In the genomic region with DNA sequence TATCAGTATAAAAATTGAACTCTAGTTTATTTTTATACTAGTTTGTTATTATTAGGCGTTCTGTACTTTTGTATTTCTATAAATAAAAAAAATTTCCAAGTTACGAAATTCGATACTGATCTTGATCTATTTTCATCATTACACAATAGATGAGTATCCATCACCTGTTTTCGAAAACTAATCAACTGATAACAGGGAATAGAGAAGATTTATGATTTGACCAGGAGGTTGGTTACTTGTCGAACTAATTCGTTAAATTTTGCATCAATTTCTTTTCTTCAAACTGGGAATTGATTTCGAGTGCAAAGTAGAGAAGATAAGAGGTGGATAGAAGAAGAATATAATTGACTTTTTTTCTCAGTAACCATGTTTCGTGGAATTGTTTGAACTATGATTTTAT, we compare ENCODE assay signal across 1 worm cellular context.
A peak's percentile ranks its signal among the peaks of the same experiment; 100 is the strongest.
TF ChIP-seq lines count a peak whose summit lies in the region.

No protein-coding gene starts in this region.

TF ChIP-seq in whole organism, L1 larva, 84 proteins besides CTCF, POLR2A, EP300 and RAD21 (continued from another document):
- TF ChIP-seq snu-23 (GFP tag; optimal IDR thresholded peaks at IDR 0.05; lab: Kevin White, UChicago), result peak; percentile 11
- peak in 1 of 2 experiments; percentile 22 for TF ChIP-seq lsy-2 (tag; optimal IDR thresholded peaks at IDR 0.05; lab: Kevin White, UChicago)
- TF ChIP-seq swsn-7 (tag; optimal IDR thresholded peaks at IDR 0.05; lab: Kevin White, UChicago), result no peak
- TF ChIP-seq ceh-63 (GFP tag; optimal IDR thresholded peaks at IDR 0.05; lab: Kevin White, UChicago), result no peak
- peak; percentile 78 for TF ChIP-seq nhr-85 (tag; lab: Kevin White, UChicago)
- TF ChIP-seq blmp-1 (tag; optimal IDR thresholded peaks at IDR 0.05; lab: Kevin White, UChicago), result peak; percentile 54
- no peak for TF ChIP-seq ceh-82 (tag; optimal IDR thresholded peaks at IDR 0.05; lab: Kevin White, UChicago)
- peak in 1 of 2 experiments; percentile 37 for TF ChIP-seq lin-35 (GFP tag; optimal IDR thresholded peaks at IDR 0.05; lab: Kevin White, UChicago)
- TF ChIP-seq ceh-8 (GFP tag; optimal IDR thresholded peaks at IDR 0.05; lab: Kevin White, UChicago), result no peak
- TF ChIP-seq tbx-2 (tag; optimal IDR thresholded peaks at IDR 0.05; lab: Kevin White, UChicago), result no peak
- TF ChIP-seq ztf-11 (tag; optimal IDR thresholded peaks at IDR 0.05; lab: Kevin White, UChicago), result no peak
- no peak for TF ChIP-seq mep-1 (tag; optimal IDR thresholded peaks at IDR 0.05; lab: Kevin White, UChicago)
